Fruit fly (Drosophila melanogaster) whole organism, embryonic: ENCODE data around the gene L2HGDH.

Source experiments
- BEAF-32 ChIP-seq: fragments of 200-800 bp; sonication (Bioruptor generic); optimal IDR thresholded peaks from 3 replicates; lab custom pipeline; 2017; ENCODE audit warnings: missing biosample characterization, missing genetic modification characterization, mild to moderate bottlenecking, moderate library complexity, missing genetic modification reagents
- CG10274 ChIP-seq: fragments of 200-800 bp; sonication (Bioruptor generic); optimal IDR thresholded peaks from 3 replicates; lab custom pipeline; 2017; ENCODE audit warnings: missing biosample characterization, mild to moderate bottlenecking, missing genetic modification characterization
- CG10462 ChIP-seq: fragments of 200-800 bp; sonication (Bioruptor generic); optimal IDR thresholded peaks from 2 replicates; lab custom pipeline; 2016; ENCODE audit warnings: missing biosample characterization, missing genetic modification characterization
- CG1233 ChIP-seq: fragments of 200-800 bp; sonication (Bioruptor generic); optimal IDR thresholded peaks from 4 replicates; lab custom pipeline; 2018; ENCODE audit warnings: missing biosample characterization, mild to moderate bottlenecking, missing genetic modification characterization
- CG17186 ChIP-seq: fragments of 200-800 bp; sonication (Bioruptor generic); optimal IDR thresholded peaks from 3 replicates; lab custom pipeline; 2017; ENCODE audit warnings: missing biosample characterization, missing genetic modification reagents, missing genetic modification characterization
- CG17385 ChIP-seq: fragments of 200-800 bp; sonication (Bioruptor generic); optimal IDR thresholded peaks from 3 replicates; lab custom pipeline; 2018; ENCODE audit warnings: missing biosample characterization, mild to moderate bottlenecking, missing genetic modification characterization
- CG17829 ChIP-seq: fragments of 200-800 bp; optimal IDR thresholded peaks from 2 replicates; lab custom pipeline; 2019; ENCODE audit warnings: missing biosample characterization, mild to moderate bottlenecking, missing genetic modification characterization, moderate library complexity
- CG18011 ChIP-seq: fragments of 200-800 bp; sonication (Bioruptor generic); optimal IDR thresholded peaks from 2 replicates; lab custom pipeline; 2017; ENCODE audit warnings: missing biosample characterization, missing genetic modification characterization, mild to moderate bottlenecking, moderate library complexity, missing genotype
- CG18476 ChIP-seq: fragments of 200-800 bp; sonication (Bioruptor generic); optimal IDR thresholded peaks from 2 replicates; lab custom pipeline; 2016; ENCODE audit warnings: missing biosample characterization, mild to moderate bottlenecking, missing genetic modification characterization
- CG2116 ChIP-seq: fragments of 200-800 bp; sonication (Bioruptor generic); optimal IDR thresholded peaks from 3 replicates; lab custom pipeline; 2018; ENCODE audit warnings: missing biosample characterization, mild to moderate bottlenecking, missing genetic modification characterization
- CG32772 ChIP-seq: fragments of 200-800 bp; sonication (Bioruptor generic); IDR thresholded peaks from 2 replicates; pipeline ENCODE4 v1.3.6; 2022; ENCODE audit warnings: missing biosample characterization, missing genetic modification characterization
- CG33557 ChIP-seq: fragments of 200-800 bp; sonication (Bioruptor generic); optimal IDR thresholded peaks from 2 replicates; lab custom pipeline; 2019; ENCODE audit warnings: missing biosample characterization, mild to moderate bottlenecking, missing genetic modification characterization, moderate library complexity
- CG3838 ChIP-seq: fragments of 200-800 bp; sonication (Bioruptor generic); optimal IDR thresholded peaks from 3 replicates; lab custom pipeline; 2016; ENCODE audit warnings: missing biosample characterization, missing genetic modification characterization
- CG42726 ChIP-seq: fragments of 200-800 bp; sonication (Bioruptor generic); IDR thresholded peaks from 2 replicates; pipeline ENCODE4 v1.3.6; 2022; ENCODE audit warnings: missing biosample characterization, missing genetic modification characterization; ENCODE audit not compliant: partially characterized antibody
- CG5180 ChIP-seq: fragments of 200-800 bp; sonication (Bioruptor generic); optimal IDR thresholded peaks from 3 replicates; lab custom pipeline; 2017; ENCODE audit warnings: missing biosample characterization, missing genetic modification characterization, mild to moderate bottlenecking, moderate library complexity, missing genetic modification reagents
- CG7556 ChIP-seq: fragments of 200-800 bp; sonication (Bioruptor generic); optimal IDR thresholded peaks from 2 replicates; lab custom pipeline; 2017; ENCODE audit warnings: missing biosample characterization, mild to moderate bottlenecking, missing genetic modification characterization
- CG9437 ChIP-seq: fragments of 200-800 bp; sonication (Bioruptor generic); optimal IDR thresholded peaks from 2 replicates; lab custom pipeline; 2018; ENCODE audit warnings: missing biosample characterization, mild to moderate bottlenecking, missing genetic modification characterization
- Dll ChIP-seq: fragments of 200-800 bp; sonication (Bioruptor generic); IDR thresholded peaks from 4 replicates; pipeline ENCODE4 v1.3.6; 2022; ENCODE audit warnings: missing biosample characterization, missing genetic modification characterization; ENCODE audit not compliant: partially characterized antibody
- Drgx ChIP-seq: fragments of 200-800 bp; sonication (Bioruptor generic); IDR thresholded peaks from 2 replicates; pipeline ENCODE4 v1.3.6; 2022; ENCODE audit warnings: missing biosample characterization, missing genetic modification characterization
- Hand ChIP-seq: fragments of 200-800 bp; sonication (Bioruptor generic); optimal IDR thresholded peaks from 2 replicates; lab custom pipeline; 2017; ENCODE audit warnings: mild to moderate bottlenecking, missing biosample characterization, missing genetic modification reagents, missing genetic modification characterization
- Hr78 ChIP-seq, 2 experiments: fragments of 200-800 bp in 1 of 2; fragments of >200 bp in 1 of 2; sonication (Bioruptor generic) in 1 of 2; optimal IDR thresholded peaks; 2 replicates each; lab custom pipeline; 2017 to 2019; ENCODE audit warnings: missing biosample characterization in 2 of 2, missing genetic modification characterization in 2 of 2, mild to moderate bottlenecking in 1 of 2, moderate library complexity in 1 of 2
- MTF-1 ChIP-seq: fragments of 200-800 bp; sonication (Bioruptor generic); optimal IDR thresholded peaks from 2 replicates; lab custom pipeline; 2018; ENCODE audit warnings: missing biosample characterization, mild to moderate bottlenecking, missing genetic modification characterization, borderline replicate concordance
- Mrtf ChIP-seq: fragments of 200-800 bp; sonication (Bioruptor generic); IDR thresholded peaks from 3 replicates; pipeline ENCODE4 v1.3.6; 2022; ENCODE audit warnings: missing biosample characterization, missing genetic modification characterization
- NC2β ChIP-seq: fragments of 200-800 bp; sonication (Bioruptor generic); optimal IDR thresholded peaks from 2 replicates; lab custom pipeline; 2016; ENCODE audit warnings: missing biosample characterization, missing genetic modification characterization
- Neu2 ChIP-seq: fragments of 200-800 bp; sonication (Bioruptor generic); optimal IDR thresholded peaks from 3 replicates; lab custom pipeline; 2016; ENCODE audit warnings: missing biosample characterization, missing genetic modification characterization, borderline replicate concordance
- Nf-YC ChIP-seq: fragments of 200-800 bp; optimal IDR thresholded peaks from 3 replicates; lab custom pipeline; 2019; ENCODE audit warnings: missing biosample characterization, mild to moderate bottlenecking, missing genetic modification characterization, moderate library complexity
- Sox100B ChIP-seq: fragments of 200-800 bp; sonication (Bioruptor generic); optimal IDR thresholded peaks from 3 replicates; lab custom pipeline; 2018; ENCODE audit warnings: missing biosample characterization, mild to moderate bottlenecking, missing genetic modification characterization
- Tbp ChIP-seq: fragments of >200 bp; optimal IDR thresholded peaks from 2 replicates; lab custom pipeline; 2018; ENCODE audit warnings: missing biosample characterization, missing genetic modification characterization
- YL-1 ChIP-seq: fragments of 200-800 bp; sonication (Bioruptor generic); optimal IDR thresholded peaks from 3 replicates; lab custom pipeline; 2017; ENCODE audit warnings: missing biosample characterization, mild to moderate bottlenecking, missing genetic modification characterization
- amos ChIP-seq: fragments of 200-800 bp; sonication (Bioruptor generic); IDR thresholded peaks from 2 replicates; pipeline ENCODE4 v1.3.6; 2022; ENCODE audit warnings: missing biosample characterization, missing genetic modification characterization; ENCODE audit not compliant: partially characterized antibody
- bbx ChIP-seq: fragments of 200-800 bp; sonication (Bioruptor generic); IDR thresholded peaks from 2 replicates; pipeline ENCODE4 v1.3.6; 2022; ENCODE audit warnings: missing biosample characterization, missing genetic modification characterization; ENCODE audit not compliant: partially characterized antibody
- chm ChIP-seq: fragments of 200-800 bp; sonication (Bioruptor generic); IDR thresholded peaks from 2 replicates; pipeline ENCODE4 v1.3.6; 2022; ENCODE audit warnings: missing biosample characterization, missing genetic modification characterization
- da ChIP-seq: fragments of 200-800 bp; sonication (Bioruptor generic); optimal IDR thresholded peaks from 2 replicates; lab custom pipeline; 2016; ENCODE audit warnings: missing biosample characterization, missing genetic modification characterization
- dati ChIP-seq: fragments of 200-800 bp; sonication (Bioruptor generic); IDR thresholded peaks from 2 replicates; pipeline ENCODE4 v1.3.6; 2022; ENCODE audit warnings: missing biosample characterization, missing genetic modification characterization
- dmrt99B ChIP-seq: fragments of 200-800 bp; sonication (Bioruptor generic); optimal IDR thresholded peaks from 2 replicates; lab custom pipeline; 2018; ENCODE audit warnings: missing biosample characterization, mild to moderate bottlenecking, missing genetic modification characterization, moderate library complexity
- en ChIP-seq: fragments of 200-800 bp; sonication (Bioruptor generic); optimal IDR thresholded peaks from 2 replicates; lab custom pipeline; 2016; ENCODE audit warnings: missing biosample characterization, missing genetic modification characterization
- gro ChIP-seq: fragments of 200-800 bp; sonication (Bioruptor generic); optimal IDR thresholded peaks from 2 replicates; lab custom pipeline; 2016; ENCODE audit warnings: missing biosample characterization, missing genetic modification characterization
- ind ChIP-seq: fragments of 200-800 bp; sonication (Bioruptor generic); optimal IDR thresholded peaks from 3 replicates; lab custom pipeline; 2016; ENCODE audit warnings: missing biosample characterization, missing genetic modification characterization
- insv ChIP-seq, 2 experiments: fragments of 200-800 bp; sonication (Bioruptor generic); optimal IDR thresholded peaks; 3 replicates each; lab custom pipeline; 2016 to 2018; ENCODE audit warnings: missing biosample characterization in 2 of 2, missing genetic modification characterization in 2 of 2
- kah ChIP-seq: fragments of 200-800 bp; sonication (Bioruptor generic); optimal IDR thresholded peaks from 2 replicates; lab custom pipeline; 2018; ENCODE audit warnings: missing biosample characterization, mild to moderate bottlenecking, missing genetic modification characterization
- mld ChIP-seq: fragments of 200-800 bp; sonication (Bioruptor generic); IDR thresholded peaks from 3 replicates; pipeline ENCODE4 v1.3.6; 2022; ENCODE audit warnings: missing biosample characterization, missing genetic modification characterization; ENCODE audit not compliant: partially characterized antibody
- nau ChIP-seq: fragments of 200-800 bp; sonication (Bioruptor generic); optimal IDR thresholded peaks from 3 replicates; lab custom pipeline; 2017; ENCODE audit warnings: missing biosample characterization, mild to moderate bottlenecking, missing genetic modification characterization, missing genetic modification reagents
- oc ChIP-seq: fragments of 200-800 bp; sonication (Bioruptor generic); optimal IDR thresholded peaks from 2 replicates; lab custom pipeline; 2018; ENCODE audit warnings: missing biosample characterization, mild to moderate bottlenecking, missing genetic modification characterization, moderate library complexity
- repo ChIP-seq: fragments of 200-800 bp; sonication (Bioruptor generic); optimal IDR thresholded peaks from 2 replicates; lab custom pipeline; 2016; ENCODE audit warnings: missing biosample characterization, missing genetic modification characterization
- slbo ChIP-seq: fragments of 200-800 bp; sonication (Bioruptor generic); IDR thresholded peaks from 2 replicates; pipeline ENCODE4 v1.3.6; 2022; ENCODE audit warnings: missing biosample characterization, missing genetic modification characterization
- slp2 ChIP-seq: fragments of 200-800 bp; sonication (Bioruptor generic); optimal IDR thresholded peaks from 2 replicates; lab custom pipeline; 2016; ENCODE audit warnings: missing biosample characterization, missing genetic modification characterization
- stwl ChIP-seq: fragments of 200-800 bp; sonication (Bioruptor generic); optimal IDR thresholded peaks from 3 replicates; lab custom pipeline; 2018; ENCODE audit warnings: missing biosample characterization, mild to moderate bottlenecking, missing genetic modification characterization, moderate library complexity
- tna ChIP-seq: fragments of 200-800 bp; sonication (Bioruptor generic); IDR thresholded peaks from 2 replicates; pipeline ENCODE4 v1.3.6; 2022; ENCODE audit warnings: missing biosample characterization, missing genetic modification characterization; ENCODE audit not compliant: partially characterized antibody
- zfh1 ChIP-seq: fragments of 200-800 bp; sonication (Bioruptor generic); IDR thresholded peaks from 3 replicates; pipeline ENCODE4 v1.3.6; 2022; ENCODE audit warnings: missing biosample characterization, missing genetic modification characterization

L2HGDH gene

dm6 chr2L:18957142-18957674, 17.0 kb downstream of the L2HGDH start, which contains the start of gene Bhmt (continued):
- no peak for TF ChIP-seq Dll (GFP tag; lab: Robert Waterston, UW)
- no peak for TF ChIP-seq CG3838 (GFP tag; lab: Kevin White, UChicago)
- TF ChIP-seq ind (GFP tag; lab: Kevin White, UChicago): peak; percentile 62
- no peak for TF ChIP-seq stwl (tag; lab: Kevin White, UChicago)
- TF ChIP-seq Tbp: no peak
- TF ChIP-seq CG2116 (GFP tag; lab: Kevin White, UChicago): no peak
- no peak for TF ChIP-seq repo (GFP tag; lab: Kevin White, UChicago)
- TF ChIP-seq da (GFP tag; lab: Kevin White, UChicago): no peak
- TF ChIP-seq kah (GFP tag; lab: Kevin White, UChicago): no peak
- TF ChIP-seq tna (GFP tag; lab: Robert Waterston, UW): no peak
- TF ChIP-seq zfh1 (GFP tag; lab: Robert Waterston, UW): peak; percentile 65; the same call in 2 of the 3 replicates
- no peak for TF ChIP-seq gro (GFP tag; lab: Kevin White, UChicago)
- peak; percentile 58 for TF ChIP-seq CG1233 (GFP tag; lab: Kevin White, UChicago)
- TF ChIP-seq dati (GFP tag; lab: Robert Waterston, UW): no peak
- no peak for TF ChIP-seq mld (GFP tag; lab: Robert Waterston, UW)
- no peak for TF ChIP-seq Hr78 (GFP tag; optimal IDR thresholded peaks at IDR 0.05; lab: Kevin White, UChicago)
- TF ChIP-seq CG18476 (GFP tag; lab: Kevin White, UChicago): no peak
- peak; percentile 27 for TF ChIP-seq CG18011
- no peak for TF ChIP-seq Neu2 (GFP tag; lab: Kevin White, UChicago)
- peak; percentile 56 for TF ChIP-seq Sox100B
- no peak for TF ChIP-seq CG10462 (GFP tag; lab: Kevin White, UChicago)
- peak; percentile 27 for TF ChIP-seq MTF-1 (GFP tag; lab: Kevin White, UChicago)
- no peak; the same call in 1 of the 2 replicates for TF ChIP-seq CG32772 (GFP tag; lab: Robert Waterston, UW)
- TF ChIP-seq CG5180 (GFP tag; lab: Kevin White, UChicago): no peak
- TF ChIP-seq oc (tag; lab: Kevin White, UChicago): no peak
- TF ChIP-seq bbx: no peak
- TF ChIP-seq Nf-YC (tag; lab: Kevin White, UChicago): no peak
- peak; percentile 74 for TF ChIP-seq CG7556 (GFP tag; lab: Kevin White, UChicago)
- peak; percentile 71 for TF ChIP-seq dmrt99B (tag; lab: Kevin White, UChicago)
- no peak for TF ChIP-seq insv (GFP tag; optimal IDR thresholded peaks at IDR 0.05; lab: Kevin White, UChicago)
- peak; percentile 52 for TF ChIP-seq Hand (GFP tag; lab: Kevin White, UChicago)
- TF ChIP-seq amos: no peak
- no peak for TF ChIP-seq slp2
- TF ChIP-seq CG9437 (GFP tag; lab: Kevin White, UChicago): peak; percentile 35
- peak; percentile 6 for TF ChIP-seq CG10274
- TF ChIP-seq CG42726 (GFP tag; lab: Robert Waterston, UW): no peak
- TF ChIP-seq CG17186 (GFP tag; lab: Kevin White, UChicago): no peak
- TF ChIP-seq nau (GFP tag; lab: Kevin White, UChicago): no peak
- TF ChIP-seq BEAF-32: no peak
- peak; percentile 29 for TF ChIP-seq YL-1
- no peak for TF ChIP-seq NC2β (GFP tag; lab: Kevin White, UChicago)
- TF ChIP-seq CG17829: peak; percentile 71
- TF ChIP-seq Drgx (GFP tag; lab: Robert Waterston, UW): peak; percentile 87
- peak; percentile 83 for TF ChIP-seq slbo (GFP tag; lab: Robert Waterston, UW)
- no peak for TF ChIP-seq en (GFP tag; lab: Kevin White, UChicago)
- no peak for TF ChIP-seq CG33557 (GFP tag; lab: Kevin White, UChicago)
- TF ChIP-seq chm (GFP tag; lab: Robert Waterston, UW): no peak; the same call in 1 of the 2 replicates
- TF ChIP-seq Mrtf (GFP tag; lab: Robert Waterston, UW): peak; percentile 56; the same call in 1 of the 3 replicates
- peak; percentile 62 for TF ChIP-seq CG17385
